Fruit fly (Drosophila melanogaster): Measurements from ENCODE around the gene CG2162.

Gene CG2162

dm6 chr3L:3035769-3036583 lies 980 bp downstream of the CG2162 start (continued):
- TF ChIP-seq CG5953 (GFP tag; IDR thresholded peaks at IDR 0.05) (peak; percentile 71), CkIIα-i1 (GFP tag; IDR thresholded peaks at IDR 0.05) (no peak), grau (tag; optimal IDR thresholded peaks at IDR 0.05) (peak; percentile 90), pnt (GFP tag; optimal IDR thresholded peaks at IDR 0.05) (peak; percentile 48), CG5245 (GFP tag; optimal IDR thresholded peaks at IDR 0.05) (peak; percentile 57), gt (GFP tag; IDR thresholded peaks at IDR 0.05) (no peak), CG13624 (GFP tag; optimal IDR thresholded peaks at IDR 0.05) (peak; percentile 80), Lpt (GFP tag; optimal IDR thresholded peaks at IDR 0.05) (no peak), ash1 (GFP tag; optimal IDR thresholded peaks at IDR 0.05) (no peak), wek (GFP tag; optimal IDR thresholded peaks at IDR 0.05) (peak; percentile 59), nerfin-1 (tag; optimal IDR thresholded peaks at IDR 0.05) (peak; percentile 85), CrebB (tag; optimal IDR thresholded peaks at IDR 0.05) (peak; percentile 82), chm (GFP tag; IDR thresholded peaks at IDR 0.05) (peak; percentile 73), lbe (GFP tag; optimal IDR thresholded peaks at IDR 0.05) (peak; percentile 57), btn (GFP tag; optimal IDR thresholded peaks at IDR 0.05) (peak; percentile 44), crp (GFP tag; optimal IDR thresholded peaks at IDR 0.05) (peak in 1 of 2 experiments; percentile 25), lov (optimal IDR thresholded peaks at IDR 0.05) (no peak), lov (GFP tag; IDR thresholded peaks at IDR 0.05) (peak; percentile 67; the same call in 1 of the 3 replicates), CG18619 (GFP tag; optimal IDR thresholded peaks at IDR 0.05) (peak; percentile 86), NC2α (GFP tag; optimal IDR thresholded peaks at IDR 0.05) (peak; percentile 27), wor (GFP tag; IDR thresholded peaks at IDR 0.05) (peak; percentile 40; the same call in 1 of the 2 replicates), ERR (GFP tag; optimal IDR thresholded peaks at IDR 0.05) (peak; percentile 40), CG12236 (GFP tag; optimal IDR thresholded peaks at IDR 0.05) (peak; percentile 48), CG1832 (GFP tag; optimal IDR thresholded peaks at IDR 0.05) (no peak), CG7786 (GFP tag; optimal IDR thresholded peaks at IDR 0.05) (peak; percentile 64), lmd (GFP tag; IDR thresholded peaks at IDR 0.05) (peak; percentile 72), gcm2 (GFP tag; optimal IDR thresholded peaks at IDR 0.05) (no peak), Camta (GFP tag; optimal IDR thresholded peaks at IDR 0.05) (peak; percentile 77), CG10147 (GFP tag; optimal IDR thresholded peaks at IDR 0.05) (peak; percentile 90), CG7372 (GFP tag; IDR thresholded peaks at IDR 0.05) (peak; percentile 59), nom (GFP tag; optimal IDR thresholded peaks at IDR 0.05) (peak; percentile 26), CG9817 (tag; optimal IDR thresholded peaks at IDR 0.05) (peak; percentile 77), kay (GFP tag; optimal IDR thresholded peaks at IDR 0.05) (peak; percentile 60), CG7745 (tag; optimal IDR thresholded peaks at IDR 0.05) (no peak), pros (GFP tag; optimal IDR thresholded peaks at IDR 0.05) (peak; percentile 57), CG8290 (GFP tag; optimal IDR thresholded peaks at IDR 0.05) (peak; percentile 69), CG8290 (tag; optimal IDR thresholded peaks at IDR 0.05) (peak; percentile 5 to 69), CG2889 (GFP tag; IDR thresholded peaks at IDR 0.05) (peak; percentile 64; the same call in 1 of the 3 replicates), ken (GFP tag; IDR thresholded peaks at IDR 0.05) (peak; percentile 41; the same call in 2 of the 3 replicates), Adf1 (GFP tag; IDR thresholded peaks at IDR 0.05) (peak; percentile 64; the same call in 1 of the 2 replicates), CG7963 (GFP tag; IDR thresholded peaks at IDR 0.05; ENCODE audit: partially characterized antibody) (no peak), Dfd (GFP tag; optimal IDR thresholded peaks at IDR 0.05) (no peak), ind (GFP tag; optimal IDR thresholded peaks at IDR 0.05) (peak; percentile 75), Kr (GFP tag; optimal IDR thresholded peaks at IDR 0.05) (peak; percentile 38), CG8089 (GFP tag; optimal IDR thresholded peaks at IDR 0.05) (peak; percentile 11), dmrt99B (tag; optimal IDR thresholded peaks at IDR 0.05) (peak; percentile 87), HLH3B (GFP tag; IDR thresholded peaks at IDR 0.05) (peak; percentile 75), CG8281 (tag; optimal IDR thresholded peaks at IDR 0.05) (peak; percentile 59), jigr1 (GFP tag; IDR thresholded peaks at IDR 0.05) (no peak), HLH4C (GFP tag; IDR thresholded peaks at IDR 0.05; ENCODE audit: partially characterized antibody) (no peak)
